Worm (Caenorhabditis elegans) whole organism, mixed stage, embryonic: ENCODE data around the gene nep-3.

Experiments
- blmp-1 ChIP-seq: fragments of 150-350 bp; optimal IDR thresholded peaks from 2 replicates; lab custom pipeline; 2014; ENCODE audit warnings: missing biosample characterization, missing genetic modification characterization
- elt-1 ChIP-seq: sonication (generic microtip); optimal IDR thresholded peaks from 2 replicates; lab custom pipeline; 2017; ENCODE audit warnings: missing genetic modification characterization, mild to moderate bottlenecking, missing compliant biosample characterization, antibody characterized with exemption, moderate library complexity, borderline replicate concordance; ENCODE audit not compliant: insufficient read depth
- mab-5 ChIP-seq: fragments of 150-350 bp; optimal IDR thresholded peaks from 2 replicates; lab custom pipeline; 2014; ENCODE audit warnings: missing biosample characterization, missing genetic modification characterization
- nhr-76 ChIP-seq: sonication (generic microtip); optimal IDR thresholded peaks from 2 replicates; lab custom pipeline; 2017; ENCODE audit warnings: missing biosample characterization, missing genetic modification characterization
- sem-2 ChIP-seq: fragments of 200-800 bp; sonication (Bioruptor generic); optimal IDR thresholded peaks from 2 replicates; lab custom pipeline; 2018; ENCODE audit warnings: mild to moderate bottlenecking, missing genetic modification characterization, missing compliant biosample characterization
- snpc-4 ChIP-seq: fragments of 150-350 bp; optimal IDR thresholded peaks from 2 replicates; lab custom pipeline; 2014; ENCODE audit warnings: missing biosample characterization, missing genetic modification characterization
- unc-39 ChIP-seq: fragments of 150-350 bp; optimal IDR thresholded peaks from 2 replicates; lab custom pipeline; 2014; ENCODE audit warnings: missing biosample characterization, missing genetic modification characterization

ce11 chrII:3832383-3832782 lies 44.6 kb downstream of the nep-3 start, which contains the start of gene F54D10.9:
- TF ChIP-seq snpc-4 (tag; lab: Kevin White, UChicago): no peak
- no peak for TF ChIP-seq blmp-1
- no peak for TF ChIP-seq unc-39 (tag; lab: Kevin White, UChicago)
- TF ChIP-seq nhr-76 (tag; lab: Kevin White, UChicago): no peak
- no peak for TF ChIP-seq elt-1 (tag; lab: Kevin White, UChicago)
- no peak for TF ChIP-seq sem-2 (GFP tag; lab: Kevin White, UChicago)
- no peak for TF ChIP-seq mab-5 (tag; lab: Kevin White, UChicago)
